Worm (Caenorhabditis elegans) whole organism, dauer: ENCODE measurements around the gene del-6.

Source experiments
- unc-62 ChIP-seq: sonication (generic microtip); optimal IDR thresholded peaks from 2 replicates; lab custom pipeline; 2017; ENCODE audit warnings: missing biosample characterization, missing genetic modification reagents, missing genetic modification characterization

del-6 gene

ce11 chrV:10572614-10573013 lies at the start of gene del-6:
Gene del-6, plus strand, starts transcription at chrV:10572914.
- no peak for TF ChIP-seq unc-62 (GFP tag; lab: Kevin White, UChicago)

- no peak for TF ChIP-seq unc-62 (GFP tag; lab: Kevin White, UChicago)
Observed at ce11 chrV:10525902-10526301, 46.8 kb upstream of the del-6 start, which contains the start of the genes C35A5.8 and hda-11. Gene C35A5.8, minus strand, starts transcription at chrV:10525908. Gene hda-11, plus strand, starts transcription at chrV:10526184.

DNA sequence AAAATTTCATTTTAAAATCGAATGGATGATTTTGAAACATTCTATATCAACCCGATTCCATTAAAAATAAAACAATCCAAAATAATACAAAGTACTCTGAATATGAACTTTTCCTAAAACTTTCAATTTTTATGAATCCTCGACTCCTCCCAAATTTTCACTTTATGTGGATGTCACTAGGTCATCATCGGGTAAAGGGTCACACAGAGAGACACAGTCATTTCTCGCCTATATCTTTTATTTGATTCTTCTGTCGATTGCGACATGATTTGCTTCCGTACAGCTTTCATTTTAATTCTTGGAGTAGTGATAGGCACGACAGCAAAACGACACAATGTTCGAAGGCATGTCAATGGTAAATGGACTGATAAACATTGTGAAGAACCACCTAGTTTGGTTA lies 44.2 kb upstream of the del-6 start, which contains the start of gene F25D1.3:
F25D1.3 (plus strand) TSS at position 225 of the 400 bp plus-strand sequence.
- TF ChIP-seq unc-62 (GFP tag; lab: Kevin White, UChicago), result no peak

DNA sequence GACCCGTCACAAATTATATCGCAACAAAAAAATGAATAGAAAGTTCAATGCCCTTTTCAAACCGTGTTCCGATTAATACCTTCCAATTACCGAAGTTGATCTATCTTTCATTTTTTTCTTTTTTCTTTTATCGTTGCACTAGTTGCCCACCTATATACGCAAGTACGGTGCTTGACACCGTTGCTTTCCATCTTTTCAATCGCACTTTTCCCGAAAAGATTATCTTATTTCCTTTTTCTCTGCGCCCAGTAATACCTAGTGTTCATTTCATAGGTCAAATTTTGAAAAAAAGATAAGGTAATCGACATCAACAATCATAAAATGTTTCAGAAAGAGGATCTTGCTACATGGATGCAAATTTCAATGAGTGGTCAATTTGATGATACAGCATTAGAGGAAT lies 43.1 kb upstream of the del-6 start:
- TF ChIP-seq unc-62 (GFP tag; lab: Kevin White, UChicago), result no peak

DNA sequence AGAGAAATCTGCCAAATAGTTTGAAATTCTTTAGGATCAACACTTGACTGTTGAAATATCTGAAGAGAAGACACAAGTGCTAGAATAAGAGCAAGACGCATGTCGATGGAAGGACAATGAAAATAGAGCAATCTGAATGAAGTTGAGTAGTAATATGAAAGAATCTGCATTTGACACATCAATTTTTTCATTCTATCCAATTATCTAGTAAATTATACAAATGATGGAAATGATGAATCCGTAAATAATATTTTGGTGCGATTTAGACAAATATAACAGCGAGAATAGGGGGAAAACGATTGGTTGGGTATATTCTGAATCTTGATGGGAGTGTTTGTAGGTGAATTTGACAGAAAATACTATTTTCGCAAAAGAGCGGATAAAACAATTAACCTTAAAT lies 40.0 kb upstream of the del-6 start, which contains the start of gene txt-10:
txt-10 (minus strand) TSS at position 101 of the 400 bp plus-strand sequence.
- no peak for TF ChIP-seq unc-62 (GFP tag; lab: Kevin White, UChicago)

DNA sequence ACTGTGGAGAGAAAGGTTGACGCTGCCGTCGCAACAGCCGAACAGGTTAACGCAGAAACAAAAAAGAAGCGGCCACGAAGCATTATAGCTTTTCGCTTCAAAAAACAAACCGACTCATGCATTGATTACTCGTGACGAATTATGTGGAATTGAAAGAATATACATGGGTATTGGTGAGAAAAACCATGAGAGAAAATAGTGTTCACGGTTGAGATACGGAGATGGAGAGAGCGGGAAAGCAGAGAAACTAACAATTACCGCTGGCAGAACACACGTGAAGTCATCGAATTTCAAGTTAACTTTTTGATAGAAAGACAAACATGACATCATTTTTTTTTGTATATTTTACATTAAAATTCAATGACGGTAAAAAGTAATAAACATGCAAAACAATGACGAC lies 37.4 kb upstream of the del-6 start:
- TF ChIP-seq unc-62 (GFP tag; lab: Kevin White, UChicago), result no peak

- TF ChIP-seq unc-62 (GFP tag; lab: Kevin White, UChicago), result no peak
Observed at ce11 chrV:10536095-10536691, 36.5 kb upstream of the del-6 start, which contains the start of gene ppm-1.A. Gene ppm-1.A, minus strand, starts transcription at chrV:10536388.

ce11 chrV:10536808-10537207 lies 35.9 kb upstream of the del-6 start:
- TF ChIP-seq unc-62 (GFP tag; lab: Kevin White, UChicago), result no peak

DNA sequence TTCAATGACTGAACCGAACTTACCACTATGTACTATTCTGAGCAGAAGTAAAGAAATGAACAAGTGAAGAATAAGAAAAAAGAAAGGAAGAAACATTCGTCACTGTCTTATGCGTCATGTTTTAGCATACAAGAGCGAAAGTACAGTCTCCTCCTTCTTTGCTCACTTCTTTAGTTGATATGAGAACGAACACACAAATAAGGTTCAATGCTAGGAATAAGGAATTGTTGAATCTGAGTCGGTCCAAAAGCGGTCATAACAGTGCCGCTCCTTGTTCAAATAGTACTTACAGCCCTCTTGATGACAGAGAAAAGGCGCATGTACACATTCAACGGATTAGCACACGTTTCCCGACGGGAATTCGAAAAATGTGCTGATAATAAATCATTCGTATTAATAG lies 33.6 kb upstream of the del-6 start, which contains the start of gene F25D1.8:
F25D1.8 (plus strand) TSS at position 301 of the 400 bp plus-strand sequence.
- no peak for TF ChIP-seq unc-62 (GFP tag; lab: Kevin White, UChicago)

ce11 chrV:10540024-10540423 lies 32.7 kb upstream of the del-6 start, which contains the start of gene degt-1:
Gene degt-1, plus strand, starts transcription at chrV:10540324.
- no peak for TF ChIP-seq unc-62 (GFP tag; lab: Kevin White, UChicago)

DNA sequence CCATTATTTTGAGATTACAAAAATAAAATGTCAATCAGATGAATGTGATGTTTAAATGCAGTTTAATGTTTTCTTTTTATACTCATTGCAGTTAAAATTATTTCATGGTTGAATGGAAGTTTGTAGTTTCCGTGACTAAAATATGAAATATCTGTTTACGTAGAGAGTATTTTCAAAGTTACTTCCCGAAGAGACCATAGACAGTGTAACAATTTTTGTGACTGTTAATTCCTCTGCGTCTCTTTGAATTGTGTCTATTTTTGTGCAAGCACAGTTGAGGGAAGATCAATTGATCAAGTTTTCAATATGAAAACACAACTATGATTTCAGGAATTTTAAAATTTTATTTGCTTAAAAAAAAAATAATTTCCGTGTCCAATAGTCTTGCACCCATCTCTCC lies 26.0 kb upstream of the del-6 start, which contains the start of gene F25D1.5:
F25D1.5 (minus strand) TSS at position 35 of the 400 bp plus-strand sequence.
- no peak for TF ChIP-seq unc-62 (GFP tag; lab: Kevin White, UChicago)

ce11 chrV:10548981-10549380 lies 23.7 kb upstream of the del-6 start, which contains the start of gene srd-34:
Gene srd-34, minus strand, starts transcription at chrV:10549081.
- TF ChIP-seq unc-62 (GFP tag; lab: Kevin White, UChicago), result no peak

DNA sequence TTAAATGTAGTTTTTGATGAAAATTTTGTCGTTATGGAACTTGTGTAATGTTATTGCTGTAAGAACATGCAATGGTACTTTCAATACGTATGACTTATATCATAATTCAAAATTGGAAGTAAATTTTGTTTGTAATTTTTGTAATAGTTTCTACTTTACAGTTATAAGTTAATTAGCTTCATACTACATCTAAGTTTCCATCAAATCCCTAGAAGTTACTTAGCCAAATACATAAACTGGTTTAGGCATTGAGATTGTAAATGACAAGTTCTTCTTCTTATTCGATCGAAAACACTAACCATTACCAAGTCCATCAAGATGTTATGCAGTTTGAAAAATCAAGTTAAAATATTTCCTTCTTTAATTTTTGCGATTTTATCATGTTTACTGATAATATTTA lies 23.0 kb upstream of the del-6 start, which contains the start of gene F32G8.2:
F32G8.2 (plus strand) TSS at position 301 of the 400 bp plus-strand sequence.
- no peak for TF ChIP-seq unc-62 (GFP tag; lab: Kevin White, UChicago)

ce11 chrV:10555239-10555638 lies 17.5 kb upstream of the del-6 start, which contains the start of gene F32G8.3:
Gene F32G8.3, minus strand, starts transcription at chrV:10555339.
- no peak for TF ChIP-seq unc-62 (GFP tag; lab: Kevin White, UChicago)

DNA sequence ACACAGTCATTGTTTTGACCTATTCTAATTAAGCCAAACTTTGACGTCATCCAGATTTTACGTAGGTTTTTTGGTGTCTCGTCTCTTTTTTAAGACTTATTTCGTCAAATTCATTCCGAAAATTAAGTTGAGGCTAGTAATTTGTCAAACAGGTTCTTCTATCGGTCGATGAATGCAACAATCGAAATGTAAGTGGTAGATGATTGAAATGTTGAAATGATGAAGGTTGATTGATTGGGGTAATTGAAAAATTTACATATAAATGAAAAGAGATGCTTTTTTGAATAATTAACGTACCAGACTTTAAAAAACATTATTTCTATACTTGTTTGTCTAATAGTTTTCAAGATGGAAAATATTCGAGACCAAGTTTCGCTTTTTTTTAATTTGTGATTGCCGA lies 16.4 kb upstream of the del-6 start:
- no peak for TF ChIP-seq unc-62 (GFP tag; lab: Kevin White, UChicago)

ce11 chrV:10557094-10557493 lies 15.6 kb upstream of the del-6 start:
- TF ChIP-seq unc-62 (GFP tag; lab: Kevin White, UChicago), result no peak

ce11 chrV:10557676-10558075 lies 15.0 kb upstream of the del-6 start, which contains the start of gene best-14:
Gene best-14, plus strand, starts transcription at chrV:10557976.
- TF ChIP-seq unc-62 (GFP tag; lab: Kevin White, UChicago), result no peak
